Worm (Caenorhabditis elegans) whole organism, L1 larva: Measurements from ENCODE around the gene sel-11.

Experiments used
- C16A3.4 ChIP-seq: fragments of 150-350 bp; optimal IDR thresholded peaks from 2 replicates; lab custom pipeline; 2014; ENCODE audit warnings: missing biosample characterization, missing genetic modification characterization
- C34B4.2 ChIP-seq: sonication (generic microtip); optimal IDR thresholded peaks from 2 replicates; lab custom pipeline; 2017; ENCODE audit warnings: mild to moderate bottlenecking, missing genetic modification characterization, missing compliant biosample characterization
- F16B12.6 ChIP-seq: fragments of 150-350 bp; optimal IDR thresholded peaks from 2 replicates; lab custom pipeline; 2014; ENCODE audit warnings: missing biosample characterization, missing genetic modification characterization
- Y116A8C.19 ChIP-seq: sonication (generic microtip); optimal IDR thresholded peaks from 2 replicates; lab custom pipeline; 2016; ENCODE audit warnings: missing compliant biosample characterization, missing genetic modification characterization, borderline replicate concordance
- aly-2 ChIP-seq: fragments of 150-350 bp; optimal IDR thresholded peaks from 2 replicates; lab custom pipeline; 2014; ENCODE audit warnings: missing biosample characterization, missing genetic modification characterization
- blmp-1 ChIP-seq: fragments of 150-350 bp; optimal IDR thresholded peaks from 2 replicates; lab custom pipeline; 2014; ENCODE audit warnings: missing biosample characterization, missing genetic modification characterization
- ceh-82 ChIP-seq, 3 experiments: fragments of 150-350 bp in 1 of 3; sonication (generic microtip) in 2 of 3; optimal IDR thresholded peaks; 2 replicates each; lab custom pipeline; 2014 to 2017; ENCODE audit warnings: missing biosample characterization in 3 of 3, missing genetic modification characterization in 3 of 3
- dsc-1 ChIP-seq: sonication (generic microtip); optimal IDR thresholded peaks from 2 replicates; lab custom pipeline; 2016; ENCODE audit warnings: mild to moderate bottlenecking, missing genetic modification characterization, missing compliant biosample characterization
- efl-1 ChIP-seq, 4 experiments: fragments of 150-350 bp; optimal IDR thresholded peaks in 3 of 4; peaks in 1 of 4; 1 replicate in 1 of 4; 2 replicates in 3 of 4; lab custom pipeline; 2014; ENCODE audit warnings: missing biosample characterization in 2 of 4, missing genetic modification characterization in 2 of 4, missing genetic modification reagents in 2 of 4
- efl-3 ChIP-seq: fragments of 200-800 bp; sonication (Bioruptor generic); optimal IDR thresholded peaks from 2 replicates; lab custom pipeline; 2018; ENCODE audit warnings: mild to moderate bottlenecking, missing genetic modification characterization, missing compliant biosample characterization
- egl-27 ChIP-seq, 2 experiments: fragments of 150-350 bp in 1 of 2; sonication (generic microtip); optimal IDR thresholded peaks; 3 replicates each; lab custom pipeline; 2017 to 2018; ENCODE audit warnings: missing biosample characterization in 2 of 2, missing genetic modification characterization in 2 of 2, missing genetic modification reagents in 2 of 2
- elt-3 ChIP-seq, 6 experiments: fragments of 150-350 bp in 1 of 6; sonication (generic microtip); optimal IDR thresholded peaks; 2 replicates each; lab custom pipeline; 2017 to 2018; ENCODE audit warnings: missing biosample characterization in 6 of 6, missing genetic modification characterization in 6 of 6, inconsistent platforms in 1 of 6
- fkh-10 ChIP-seq: sonication (generic microtip); optimal IDR thresholded peaks from 2 replicates; lab custom pipeline; 2017; ENCODE audit warnings: missing biosample characterization, missing genetic modification reagents, missing genetic modification characterization
- grh-1 ChIP-seq: fragments of 200-800 bp; sonication (Bioruptor generic); IDR thresholded peaks from 2 replicates; pipeline ENCODE4 v1.3.6; 2022; ENCODE audit warnings: missing genetic modification reagents, missing genetic modification characterization, missing compliant biosample characterization
- irx-1 ChIP-seq: sonication (generic microtip); optimal IDR thresholded peaks from 2 replicates; lab custom pipeline; 2016; ENCODE audit warnings: missing genetic modification characterization, missing compliant biosample characterization
- jun-1 ChIP-seq: fragments of 150-350 bp; optimal IDR thresholded peaks from 2 replicates; lab custom pipeline; 2014; ENCODE audit warnings: missing biosample characterization, missing genetic modification reagents, missing genetic modification characterization
- lin-13 ChIP-seq: fragments of 150-350 bp; optimal IDR thresholded peaks from 2 replicates; lab custom pipeline; 2014; ENCODE audit warnings: missing biosample characterization, missing genetic modification reagents, missing genetic modification characterization
- lin-14 ChIP-seq: fragments of 200-800 bp; sonication (Bioruptor generic); optimal IDR thresholded peaks from 2 replicates; lab custom pipeline; 2018; ENCODE audit warnings: mild to moderate bottlenecking, missing genetic modification characterization, moderate library complexity, missing compliant biosample characterization
- lin-35 ChIP-seq, 2 experiments: fragments of 150-350 bp; optimal IDR thresholded peaks; 2 replicates each; lab custom pipeline; 2014; ENCODE audit warnings: missing biosample characterization in 2 of 2, missing genetic modification characterization in 2 of 2, missing genetic modification reagents in 2 of 2
- lir-3 ChIP-seq: sonication (generic microtip); optimal IDR thresholded peaks from 2 replicates; lab custom pipeline; 2016; ENCODE audit warnings: mild to moderate bottlenecking, missing genetic modification characterization, moderate library complexity, missing compliant biosample characterization; ENCODE audit not compliant: poor library complexity
- lsy-2 ChIP-seq, 2 experiments: fragments of 150-350 bp; optimal IDR thresholded peaks; 2 replicates each; lab custom pipeline; 2014; ENCODE audit warnings: missing biosample characterization in 2 of 2, missing genetic modification characterization in 2 of 2
- mab-9 ChIP-seq: fragments of 200-800 bp; sonication (Bioruptor generic); IDR thresholded peaks from 2 replicates; pipeline ENCODE4 v1.3.6; 2022; ENCODE audit warnings: missing genetic modification reagents, missing genetic modification characterization, missing compliant biosample characterization
- mdl-1 ChIP-seq, 2 experiments: fragments of 150-350 bp; optimal IDR thresholded peaks; 2 replicates each; lab custom pipeline; 2014 to 2017; ENCODE audit warnings: missing biosample characterization in 2 of 2, missing genetic modification characterization in 2 of 2, inconsistent platforms in 1 of 2
- mef-2 ChIP-seq: fragments of 150-350 bp; optimal IDR thresholded peaks from 2 replicates; lab custom pipeline; 2014; ENCODE audit warnings: missing biosample characterization, missing genetic modification characterization
- nhr-19 ChIP-seq: fragments of 200-800 bp; sonication (Bioruptor generic); conservative IDR thresholded peaks from 2 replicates; pipeline ENCODE4 v1.3.6; 2022; ENCODE audit warnings: missing genetic modification characterization, missing compliant biosample characterization
- nhr-20 ChIP-seq: sonication (generic microtip); optimal IDR thresholded peaks from 2 replicates; lab custom pipeline; 2016; ENCODE audit warnings: mild to moderate bottlenecking, missing genetic modification characterization, missing compliant biosample characterization
- nhr-28 ChIP-seq: fragments of 150-350 bp; optimal IDR thresholded peaks from 2 replicates; lab custom pipeline; 2014; ENCODE audit warnings: missing biosample characterization, missing genetic modification characterization
- nhr-47 ChIP-seq: sonication (generic microtip); optimal IDR thresholded peaks from 2 replicates; lab custom pipeline; 2016; ENCODE audit warnings: mild to moderate bottlenecking, missing genetic modification characterization, moderate library complexity, missing compliant biosample characterization
- nhr-71 ChIP-seq: sonication (generic microtip); optimal IDR thresholded peaks from 2 replicates; lab custom pipeline; 2016; ENCODE audit warnings: mild to moderate bottlenecking, missing genetic modification characterization, moderate library complexity, missing compliant biosample characterization
- nhr-76 ChIP-seq: sonication (generic microtip); optimal IDR thresholded peaks from 2 replicates; lab custom pipeline; 2017; ENCODE audit warnings: missing biosample characterization, missing genetic modification characterization
- nhr-84 ChIP-seq: sonication (generic microtip); optimal IDR thresholded peaks from 2 replicates; lab custom pipeline; 2017; ENCODE audit warnings: missing biosample characterization, missing genetic modification characterization
- nhr-85 ChIP-seq: sonication (generic microtip); peaks from one replicate; lab custom pipeline; 2016; ENCODE audit warnings: missing genetic modification characterization, inconsistent platforms, missing compliant biosample characterization
- nhr-90 ChIP-seq: sonication (generic microtip); optimal IDR thresholded peaks from 2 replicates; lab custom pipeline; 2016; ENCODE audit warnings: mild to moderate bottlenecking, missing genetic modification characterization, missing compliant biosample characterization; ENCODE audit not compliant: poor library complexity
- snu-23 ChIP-seq: sonication (generic microtip); optimal IDR thresholded peaks from 2 replicates; lab custom pipeline; 2016; ENCODE audit warnings: missing genetic modification characterization, missing compliant biosample characterization
- sox-4 ChIP-seq: sonication (generic microtip); optimal IDR thresholded peaks from 2 replicates; lab custom pipeline; 2016; ENCODE audit warnings: missing genetic modification characterization, missing compliant biosample characterization
- sptf-1 ChIP-seq: fragments of 150-350 bp; optimal IDR thresholded peaks from 2 replicates; lab custom pipeline; 2014; ENCODE audit warnings: missing biosample characterization, missing genetic modification characterization
- swsn-7 ChIP-seq: sonication (generic microtip); optimal IDR thresholded peaks from 2 replicates; lab custom pipeline; 2016; ENCODE audit warnings: missing genetic modification characterization, missing compliant biosample characterization
- tbx-2 ChIP-seq: sonication (generic microtip); optimal IDR thresholded peaks from 2 replicates; lab custom pipeline; 2016; ENCODE audit warnings: missing genetic modification characterization, missing compliant biosample characterization
- tlp-1 ChIP-seq: fragments of 150-350 bp; optimal IDR thresholded peaks from 2 replicates; lab custom pipeline; 2014; ENCODE audit warnings: missing biosample characterization, missing genetic modification characterization
- unc-130 ChIP-seq: fragments of 150-350 bp; optimal IDR thresholded peaks from 2 replicates; lab custom pipeline; 2017; ENCODE audit warnings: missing biosample characterization, missing genetic modification characterization, inconsistent platforms
- vab-15 ChIP-seq: sonication (generic microtip); optimal IDR thresholded peaks from 2 replicates; lab custom pipeline; 2017; ENCODE audit warnings: missing genotype, mild to moderate bottlenecking, missing genetic modification characterization, missing compliant biosample characterization
- xbp-1 ChIP-seq: sonication (generic microtip); optimal IDR thresholded peaks from 2 replicates; lab custom pipeline; 2016; ENCODE audit warnings: missing genetic modification characterization, missing compliant biosample characterization
- zip-4 ChIP-seq: fragments of 200-800 bp; sonication (Bioruptor generic); optimal IDR thresholded peaks from 2 replicates; lab custom pipeline; 2018; ENCODE audit warnings: mild to moderate bottlenecking, missing genetic modification characterization, moderate library complexity, missing compliant biosample characterization
- ztf-11 ChIP-seq, 2 experiments: sonication (generic microtip); optimal IDR thresholded peaks; 2 replicates each; lab custom pipeline; 2016 to 2017; ENCODE audit warnings: missing genetic modification characterization in 2 of 2, missing biosample characterization in 1 of 2, missing compliant biosample characterization in 1 of 2

The sel-11 gene

DNA sequence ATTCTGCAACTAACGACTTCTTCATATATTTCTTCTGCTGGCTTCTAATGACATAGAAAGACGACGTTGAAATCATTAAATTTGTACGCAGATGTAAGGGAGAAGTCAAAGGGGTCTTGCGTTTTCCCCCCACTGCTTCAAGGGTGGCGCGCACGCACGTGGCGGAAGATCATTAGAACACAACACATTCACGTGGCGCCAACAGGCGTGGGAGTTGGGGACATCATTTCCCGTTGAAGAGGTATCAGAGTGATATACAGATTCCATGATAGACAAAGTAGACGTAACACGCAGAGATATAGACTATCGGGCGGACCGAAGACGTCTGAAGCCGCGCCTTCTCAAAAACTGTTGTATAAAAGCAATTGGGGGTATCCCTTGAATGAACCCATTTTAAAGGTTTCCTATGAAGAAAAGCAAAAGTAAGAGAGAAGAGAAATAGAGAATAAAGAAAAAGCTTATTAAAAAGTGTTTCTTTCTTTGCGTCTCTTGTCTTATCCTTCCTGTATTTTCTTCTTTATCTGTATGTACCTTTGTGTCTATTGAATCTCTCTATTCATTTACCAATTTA is 32.2 kb downstream of the sel-11 start:
- TF ChIP-seq efl-3 (GFP tag; lab: Kevin White, UChicago), result no peak
- TF ChIP-seq grh-1 (GFP tag; lab: Robert Waterston, UW), result peak; percentile 76
- no peak for TF ChIP-seq sox-4 (tag; lab: Kevin White, UChicago)
- peak; percentile 76 for TF ChIP-seq snu-23 (GFP tag; lab: Kevin White, UChicago)
- peak; percentile 46 for TF ChIP-seq C16A3.4 (tag; lab: Kevin White, UChicago)
- TF ChIP-seq lir-3 (tag; lab: Kevin White, UChicago), result peak; percentile 41
- TF ChIP-seq tbx-2 (tag; lab: Kevin White, UChicago), result peak; percentile 78
- no peak for TF ChIP-seq sptf-1 (tag; lab: Kevin White, UChicago)
- no peak for TF ChIP-seq nhr-28 (tag; lab: Kevin White, UChicago)
- TF ChIP-seq ztf-11 (tag; optimal IDR thresholded peaks at IDR 0.05; lab: Kevin White, UChicago), result no peak
- no peak for TF ChIP-seq nhr-84 (tag; lab: Kevin White, UChicago)
- TF ChIP-seq dsc-1 (tag; lab: Kevin White, UChicago), result no peak
- peak; percentile 41 for TF ChIP-seq lin-13 (GFP tag; lab: Kevin White, UChicago)
- TF ChIP-seq nhr-76, result no peak
- TF ChIP-seq jun-1 (tag; lab: Kevin White, UChicago), result peak; percentile 24
- TF ChIP-seq lin-35 (GFP tag; optimal IDR thresholded peaks at IDR 0.05; lab: Kevin White, UChicago), result peak in 1 of 2 experiments; percentile 71
- peak in 1 of 2 experiments; percentile 36 for TF ChIP-seq egl-27 (tag; optimal IDR thresholded peaks at IDR 0.05; lab: Kevin White, UChicago)
- peak; percentile 99 for TF ChIP-seq nhr-85 (tag; lab: Kevin White, UChicago)
- TF ChIP-seq nhr-47 (tag; lab: Kevin White, UChicago), result peak; percentile 76
- TF ChIP-seq mdl-1 (tag; optimal IDR thresholded peaks at IDR 0.05; lab: Kevin White, UChicago), result peak in 1 of 2 experiments; percentile 96
- TF ChIP-seq unc-130 (tag; lab: Kevin White, UChicago), result peak; percentile 49
- TF ChIP-seq tlp-1 (tag; lab: Kevin White, UChicago), result no peak
- no peak for TF ChIP-seq mef-2 (tag; lab: Kevin White, UChicago)
- peak; percentile 88 for TF ChIP-seq nhr-90 (tag; lab: Kevin White, UChicago)
- peak; percentile 89 for TF ChIP-seq lin-14
- no peak for TF ChIP-seq C34B4.2 (tag; lab: Kevin White, UChicago)
- TF ChIP-seq elt-3 (tag; optimal IDR thresholded peaks at IDR 0.05; lab: Kevin White, UChicago), result peak in 5 of 6 experiments; percentile 21 to 91 (median 48)
- TF ChIP-seq vab-15, result peak; percentile 56
- TF ChIP-seq lsy-2 (tag; optimal IDR thresholded peaks at IDR 0.05; lab: Kevin White, UChicago), result peak; percentile 21 to 53
- no peak for TF ChIP-seq zip-4
- TF ChIP-seq ceh-82 (tag; optimal IDR thresholded peaks at IDR 0.05; lab: Kevin White, UChicago), result no peak
- TF ChIP-seq Y116A8C.19 (tag; lab: Kevin White, UChicago), result no peak
- TF ChIP-seq nhr-71 (tag; lab: Kevin White, UChicago), result peak; percentile 93
- TF ChIP-seq aly-2 (tag; lab: Kevin White, UChicago), result no peak
- TF ChIP-seq irx-1 (tag; lab: Kevin White, UChicago), result peak; percentile 38
- peak; percentile 32 for TF ChIP-seq xbp-1
- peak; percentile 80 for TF ChIP-seq blmp-1 (tag; lab: Kevin White, UChicago)
- peak; percentile 23 for TF ChIP-seq swsn-7 (tag; lab: Kevin White, UChicago)
- peak; percentile 94 for TF ChIP-seq nhr-20
- TF ChIP-seq efl-1 (optimal IDR thresholded peaks at IDR 0.05; lab: Kevin White, UChicago), result no peak
- no peak for TF ChIP-seq efl-1 (GFP tag; optimal IDR thresholded peaks at IDR 0.05 in 1 of 2; lab: Kevin White, UChicago)
- peak; percentile 58; the same call in 1 of the 2 replicates for TF ChIP-seq mab-9
- no peak for TF ChIP-seq fkh-10 (GFP tag; lab: Kevin White, UChicago)
- peak; percentile 82 for TF ChIP-seq nhr-19
- TF ChIP-seq F16B12.6 (tag; lab: Kevin White, UChicago), result no peak
